Fruit fly (Drosophila melanogaster) whole organism, pupa: ENCODE measurements around the gene CG18301.
A peak's percentile ranks its signal among the peaks of the same experiment; 100 is the strongest.

Experiments
- CG10348 ChIP-seq: fragments of 200-800 bp; sonication (Bioruptor generic); IDR thresholded peaks from 2 replicates; pipeline ENCODE4 v1.3.6; 2022; ENCODE audit warnings: missing biosample characterization, missing genetic modification characterization
- CG12605 ChIP-seq: fragments of 200-800 bp; sonication (Bioruptor generic); IDR thresholded peaks from 2 replicates; pipeline ENCODE4 v1.3.6; 2022; ENCODE audit warnings: missing biosample characterization, missing genetic modification characterization
- CG13204 ChIP-seq: fragments of 200-800 bp; sonication (Bioruptor generic); optimal IDR thresholded peaks from 2 replicates; lab custom pipeline; 2018; ENCODE audit warnings: missing biosample characterization, mild to moderate bottlenecking, missing genetic modification characterization, moderate library complexity
- CG14655 ChIP-seq: fragments of 200-800 bp; sonication (Bioruptor generic); optimal IDR thresholded peaks from 3 replicates; lab custom pipeline; 2017; ENCODE audit warnings: mild to moderate bottlenecking, missing biosample characterization, missing genetic modification reagents, missing genetic modification characterization
- CG17806 ChIP-seq: fragments of 200-800 bp; sonication (Bioruptor generic); optimal IDR thresholded peaks from 2 replicates; lab custom pipeline; 2018; ENCODE audit warnings: missing biosample characterization, mild to moderate bottlenecking, missing genetic modification characterization, moderate library complexity
- CG32121 ChIP-seq: fragments of 200-800 bp; sonication (Bioruptor generic); IDR thresholded peaks from 2 replicates; pipeline ENCODE4 v1.3.6; 2022; ENCODE audit warnings: missing biosample characterization, missing genetic modification characterization
- CG34367 ChIP-seq: fragments of 200-800 bp; sonication (Bioruptor generic); optimal IDR thresholded peaks from 2 replicates; lab custom pipeline; 2018; ENCODE audit warnings: missing biosample characterization, mild to moderate bottlenecking, missing genetic modification characterization
- CG4496 ChIP-seq: fragments of 200-800 bp; sonication (Bioruptor generic); IDR thresholded peaks from 3 replicates; pipeline ENCODE4 v1.3.6; 2022; ENCODE audit warnings: missing biosample characterization, missing genetic modification characterization
- CG8159 ChIP-seq: fragments of 200-800 bp; sonication (Bioruptor generic); optimal IDR thresholded peaks from 3 replicates; lab custom pipeline; 2018; ENCODE audit warnings: missing biosample characterization, mild to moderate bottlenecking, missing genetic modification characterization, moderate library complexity
- CG8301 ChIP-seq: fragments of 200-800 bp; sonication (Bioruptor generic); optimal IDR thresholded peaks from 2 replicates; lab custom pipeline; 2018; ENCODE audit warnings: missing biosample characterization, mild to moderate bottlenecking, missing genetic modification characterization
- CG9948 ChIP-seq: fragments of 200-800 bp; sonication (Bioruptor generic); optimal IDR thresholded peaks from 2 replicates; lab custom pipeline; 2018; ENCODE audit warnings: missing biosample characterization, mild to moderate bottlenecking, missing genetic modification characterization, moderate library complexity
- D1 ChIP-seq: fragments of 200-800 bp; sonication (Bioruptor generic); optimal IDR thresholded peaks from 2 replicates; lab custom pipeline; 2018; ENCODE audit warnings: missing biosample characterization, mild to moderate bottlenecking, missing genetic modification characterization, moderate library complexity
- EcR ChIP-seq: fragments of 200-800 bp; sonication (Bioruptor generic); optimal IDR thresholded peaks from 3 replicates; lab custom pipeline; 2019; ENCODE audit warnings: missing biosample characterization, missing genetic modification characterization, mild to moderate bottlenecking, moderate library complexity, missing genetic modification reagents
- Ets98B ChIP-seq: fragments of 200-800 bp; sonication (Bioruptor generic); IDR thresholded peaks from 2 replicates; pipeline ENCODE4 v1.3.6; 2022; ENCODE audit warnings: missing biosample characterization, missing genetic modification characterization
- Pif1A ChIP-seq: fragments of 200-800 bp; sonication (Bioruptor generic); optimal IDR thresholded peaks from 3 replicates; lab custom pipeline; 2016; ENCODE audit warnings: missing biosample characterization, missing genetic modification characterization
- Pif1B ChIP-seq: fragments of 200-800 bp; sonication (Bioruptor generic); optimal IDR thresholded peaks from 3 replicates; lab custom pipeline; 2016; ENCODE audit warnings: missing biosample characterization, missing genetic modification characterization
- Snoo ChIP-seq: fragments of 200-800 bp; sonication (Bioruptor generic); optimal IDR thresholded peaks from 3 replicates; lab custom pipeline; 2017; ENCODE audit warnings: missing biosample characterization, mild to moderate bottlenecking, missing genetic modification characterization, inconsistent platforms
- fd96Ca ChIP-seq: fragments of 200-800 bp; sonication (Bioruptor generic); IDR thresholded peaks from 3 replicates; pipeline ENCODE4 v1.3.6; 2022; ENCODE audit warnings: missing biosample characterization, missing genetic modification characterization
- gl ChIP-seq: fragments of 200-800 bp; sonication (Bioruptor generic); optimal IDR thresholded peaks from 2 replicates; lab custom pipeline; 2018; ENCODE audit warnings: missing biosample characterization, mild to moderate bottlenecking, missing genetic modification characterization
- rn ChIP-seq: fragments of 200-800 bp; sonication (Bioruptor generic); IDR thresholded peaks from 2 replicates; pipeline ENCODE4 v1.3.6; 2022; ENCODE audit warnings: missing biosample characterization, missing genetic modification characterization

CG18301 gene

dm6 chr2L:10497106-10497800 is 34.4 kb upstream of the CG18301 start:
- no peak for TF ChIP-seq CG4496 (GFP tag; lab: Robert Waterston, UW)
- no peak for TF ChIP-seq Snoo (tag; lab: Kevin White, UChicago)
- no peak for TF ChIP-seq Pif1B (GFP tag; lab: Kevin White, UChicago)
- no peak for TF ChIP-seq CG8159 (tag; lab: Kevin White, UChicago)
- no peak for TF ChIP-seq D1 (tag; lab: Kevin White, UChicago)
- TF ChIP-seq CG17806 (tag; lab: Kevin White, UChicago) = no peak
- TF ChIP-seq CG10348 (GFP tag; lab: Robert Waterston, UW) = no peak
- no peak for TF ChIP-seq rn (GFP tag; lab: Robert Waterston, UW)

- TF ChIP-seq CG34367 (tag; lab: Kevin White, UChicago) = no peak
- TF ChIP-seq CG32121 (GFP tag; lab: Robert Waterston, UW) = no peak
- no peak for TF ChIP-seq EcR (GFP tag; lab: Kevin White, UChicago)
- no peak for TF ChIP-seq Pif1A
- TF ChIP-seq CG9948 (tag; lab: Kevin White, UChicago) = no peak
- TF ChIP-seq rn (GFP tag; lab: Robert Waterston, UW) = no peak
- TF ChIP-seq D1 (tag; lab: Kevin White, UChicago) = no peak
- no peak for TF ChIP-seq CG12605 (GFP tag; lab: Robert Waterston, UW)
- TF ChIP-seq Snoo (tag; lab: Kevin White, UChicago) = no peak
- TF ChIP-seq gl (tag; lab: Kevin White, UChicago) = no peak
- TF ChIP-seq CG17806 (tag; lab: Kevin White, UChicago) = no peak
- TF ChIP-seq fd96Ca (GFP tag; lab: Robert Waterston, UW) = no peak
- no peak for TF ChIP-seq CG4496 (GFP tag; lab: Robert Waterston, UW)
- TF ChIP-seq CG14655 = no peak
- TF ChIP-seq CG13204 (GFP tag; lab: Kevin White, UChicago) = no peak
- no peak for TF ChIP-seq Pif1B (GFP tag; lab: Kevin White, UChicago)
- no peak for TF ChIP-seq CG8301
- TF ChIP-seq Ets98B (GFP tag; lab: Robert Waterston, UW) = no peak
These were observed 32.0 kb upstream of the CG18301 start for dm6 chr2L:10499608-10500007.

- no peak for TF ChIP-seq Snoo (tag; lab: Kevin White, UChicago)
- TF ChIP-seq CG32121 (GFP tag; lab: Robert Waterston, UW) = no peak
- no peak for TF ChIP-seq D1 (tag; lab: Kevin White, UChicago)
- no peak for TF ChIP-seq Pif1B (GFP tag; lab: Kevin White, UChicago)
- TF ChIP-seq CG13204 (GFP tag; lab: Kevin White, UChicago) = no peak
- TF ChIP-seq CG9948 (tag; lab: Kevin White, UChicago) = no peak
- no peak for TF ChIP-seq CG8301
- TF ChIP-seq CG34367 (tag; lab: Kevin White, UChicago) = no peak
These were observed 31.2 kb upstream of the CG18301 start for dm6 chr2L:10500309-10500974.

dm6 chr2L:10502244-10502643 is 29.4 kb upstream of the CG18301 start:
- TF ChIP-seq CG12605 (GFP tag; lab: Robert Waterston, UW) (no peak), CG13204 (GFP tag; lab: Kevin White, UChicago) (no peak), fd96Ca (GFP tag; lab: Robert Waterston, UW) (no peak), CG10348 (GFP tag; lab: Robert Waterston, UW) (no peak), Pif1A (no peak), EcR (GFP tag; lab: Kevin White, UChicago) (no peak), CG32121 (GFP tag; lab: Robert Waterston, UW) (no peak)

- TF ChIP-seq CG8301 = no peak
- no peak for TF ChIP-seq CG4496 (GFP tag; lab: Robert Waterston, UW)
- no peak for TF ChIP-seq Ets98B (GFP tag; lab: Robert Waterston, UW)
- TF ChIP-seq CG12605 (GFP tag; lab: Robert Waterston, UW) = 0 out of 2 replicates have a peak, but pooled peaks have one; percentile 10
These were observed 28.8 kb upstream of the CG18301 start for dm6 chr2L:10502862-10503261.

dm6 chr2L:10503356-10503977 is 28.2 kb upstream of the CG18301 start:
- TF ChIP-seq CG17806 (tag; lab: Kevin White, UChicago) = no peak
- TF ChIP-seq rn (GFP tag; lab: Robert Waterston, UW) = no peak
- no peak for TF ChIP-seq gl (tag; lab: Kevin White, UChicago)
- TF ChIP-seq Pif1A = no peak
- no peak for TF ChIP-seq CG14655
- no peak for TF ChIP-seq Pif1B (GFP tag; lab: Kevin White, UChicago)
- TF ChIP-seq CG34367 (tag; lab: Kevin White, UChicago) = no peak
- no peak for TF ChIP-seq CG8301
- TF ChIP-seq CG13204 (GFP tag; lab: Kevin White, UChicago) = no peak
- no peak for TF ChIP-seq D1 (tag; lab: Kevin White, UChicago)
- TF ChIP-seq fd96Ca (GFP tag; lab: Robert Waterston, UW) = no peak
- TF ChIP-seq CG8159 (tag; lab: Kevin White, UChicago) = no peak
- no peak for TF ChIP-seq Ets98B (GFP tag; lab: Robert Waterston, UW)
- TF ChIP-seq EcR (GFP tag; lab: Kevin White, UChicago) = no peak
- no peak for TF ChIP-seq CG12605 (GFP tag; lab: Robert Waterston, UW)
- no peak for TF ChIP-seq CG9948 (tag; lab: Kevin White, UChicago)
- TF ChIP-seq CG10348 (GFP tag; lab: Robert Waterston, UW) = no peak
- TF ChIP-seq CG32121 (GFP tag; lab: Robert Waterston, UW) = no peak
- TF ChIP-seq Snoo (tag; lab: Kevin White, UChicago) = no peak
